Worm (Caenorhabditis elegans): Measurements from ENCODE around the gene del-7.

The del-7 gene

DNA sequence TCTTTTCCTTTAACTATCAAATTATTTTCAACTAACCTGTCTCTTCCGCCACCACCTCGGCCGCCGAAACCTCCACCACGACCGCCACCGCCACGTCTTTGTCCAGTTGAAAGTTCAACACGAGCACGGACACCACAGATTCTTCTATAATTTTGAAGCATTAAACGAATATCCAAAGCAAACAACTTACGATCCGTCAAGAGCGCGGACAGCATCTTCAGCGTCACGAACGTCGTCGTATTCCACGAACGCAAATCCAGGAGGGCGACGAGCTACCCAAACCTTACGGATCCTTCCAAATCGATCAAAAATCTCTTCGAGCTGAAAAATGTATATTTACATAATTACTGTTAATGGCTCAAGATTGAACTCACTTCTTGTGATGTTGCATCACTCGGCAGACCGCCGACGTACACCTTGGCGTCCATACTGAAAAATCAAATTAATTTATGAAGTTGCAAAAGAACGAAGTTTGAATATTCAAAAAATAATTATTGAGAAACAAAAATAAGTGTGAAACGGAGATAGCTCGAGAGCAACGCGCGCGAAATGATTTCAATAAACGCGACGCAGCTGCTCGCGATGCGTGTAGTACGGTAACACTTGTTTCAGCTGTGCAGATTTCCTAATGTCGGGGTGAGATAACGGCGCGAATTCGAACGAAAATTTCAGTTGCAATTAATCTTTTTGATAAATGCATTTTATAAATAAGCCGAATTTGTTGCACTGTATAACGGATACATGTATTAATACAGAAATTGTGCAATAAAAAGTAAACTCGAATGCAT is 30.8 kb downstream of the del-7 start, which contains the start of gene rsp-6 (continued):
- peak; percentile 66 for TF ChIP-seq B0336.3 (GFP tag; IDR thresholded peaks at IDR 0.05)
- 0 out of 2 replicates have a peak, but pooled peaks have one; percentile 70 for TF ChIP-seq let-526 (GFP tag; IDR thresholded peaks at IDR 0.05)
- peak; percentile 73 for TF ChIP-seq K12H6.12 (tag; optimal IDR thresholded peaks at IDR 0.05)
- TF ChIP-seq pbrm-1 (GFP tag; IDR thresholded peaks at IDR 0.05), result 0 out of 2 replicates have a peak, but pooled peaks have one; percentile 67
- no peak for TF ChIP-seq aptf-3 (GFP tag; IDR thresholded peaks at IDR 0.05)
- TF ChIP-seq C17E4.6 (GFP tag; IDR thresholded peaks at IDR 0.05), result peak; percentile 43; the same call in 1 of the 2 replicates
- peak; percentile 30; the same call in 1 of the 2 replicates for TF ChIP-seq attf-3 (GFP tag; conservative IDR thresholded peaks at IDR 0.05)
- no peak for TF ChIP-seq ztf-3 (GFP tag; optimal IDR thresholded peaks at IDR 0.05)
- peak; percentile 29; the same call in 1 of the 2 replicates for TF ChIP-seq aptf-2 (GFP tag; conservative IDR thresholded peaks at IDR 0.05)
- peak; percentile 14 to 92 (median 56) for TF ChIP-seq lin-35 (GFP tag; optimal IDR thresholded peaks at IDR 0.05)
- peak; percentile 78 for TF ChIP-seq xnd-1 (tag; optimal IDR thresholded peaks at IDR 0.05)
- peak; percentile 58 for TF ChIP-seq tbp1 (GFP tag; optimal IDR thresholded peaks at IDR 0.05)
- no peak for TF ChIP-seq F37B4.10 (GFP tag; IDR thresholded peaks at IDR 0.05)
- peak; percentile 82 for TF ChIP-seq ZK185.1 (tag; optimal IDR thresholded peaks at IDR 0.05; ENCODE audit: poor library complexity, severe bottlenecking)
- peak; percentile 27 for TF ChIP-seq ztf-18 (tag; optimal IDR thresholded peaks at IDR 0.05)
- no peak for TF ChIP-seq lsy-27 (tag; optimal IDR thresholded peaks at IDR 0.05; ENCODE audit: borderline replicate concordance, insufficient read depth)
- TF ChIP-seq let-607 (tag; optimal IDR thresholded peaks at IDR 0.05), result peak in 1 of 2 experiments; percentile 60
- peak; percentile 77 for TF ChIP-seq lin-26 (GFP tag; IDR thresholded peaks at IDR 0.05)
- peak; percentile 99 for TF ChIP-seq madf-3 (GFP tag; IDR thresholded peaks at IDR 0.05)
- peak; percentile 62 for TF ChIP-seq rcor-1 (GFP tag; IDR thresholded peaks at IDR 0.05)
- TF ChIP-seq ceh-79 (tag; optimal IDR thresholded peaks at IDR 0.05), result no peak
- TF ChIP-seq mxl-1 (tag; optimal IDR thresholded peaks at IDR 0.05), result no peak
- TF ChIP-seq Y53G8AR.9 (GFP tag; conservative IDR thresholded peaks at IDR 0.05), result peak; percentile 89
- peak; percentile 18; the same call in 1 of the 2 replicates for TF ChIP-seq Y67H2A.10 (GFP tag; conservative IDR thresholded peaks at IDR 0.05)
- TF ChIP-seq nfyb-1 (GFP tag; IDR thresholded peaks at IDR 0.05), result peak; percentile 77
- TF ChIP-seq mel-28 (tag; optimal IDR thresholded peaks at IDR 0.05; ENCODE audit: borderline replicate concordance), result no peak
- TF ChIP-seq madf-10 (tag; optimal IDR thresholded peaks at IDR 0.05), result peak; percentile 88
- 0 out of 2 replicates have a peak, but pooled peaks have one; percentile 43 for TF ChIP-seq nhr-120 (GFP tag; IDR thresholded peaks at IDR 0.05)

DNA sequence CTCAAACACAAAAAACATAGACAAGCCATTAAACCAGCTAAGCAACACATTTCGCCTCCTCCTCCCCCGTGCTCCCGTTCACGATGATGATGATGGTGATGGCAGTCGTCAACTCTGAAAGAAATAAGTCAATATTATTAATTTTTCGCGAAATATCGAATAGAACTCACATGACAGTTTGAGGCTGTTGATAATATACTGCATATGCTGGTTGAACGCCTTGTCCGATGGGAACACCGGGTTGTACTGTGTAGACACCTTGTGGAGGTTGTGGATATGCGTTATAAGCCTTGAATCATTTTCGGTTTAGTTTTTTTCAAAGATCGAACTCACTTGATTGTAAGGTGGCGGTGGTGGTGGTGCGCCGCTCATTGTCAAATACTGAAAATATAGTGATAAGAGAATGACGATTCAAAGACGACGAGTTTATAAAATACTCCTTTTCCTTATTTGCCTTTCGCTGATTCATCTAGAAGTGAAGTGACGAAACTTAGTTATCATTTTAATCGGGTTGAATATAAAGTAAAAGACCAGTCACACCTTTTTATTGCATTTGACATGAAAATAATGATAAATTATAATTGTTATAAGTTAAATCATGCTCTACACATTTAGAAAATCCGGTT is 31.7 kb downstream of the del-7 start, which contains the start of gene C33H5.13:
Gene C33H5.13 (minus strand): TSS at position 443 of the 626 bp plus-strand sequence.
- no peak for TF ChIP-seq mel-28 (tag; optimal IDR thresholded peaks at IDR 0.05; ENCODE audit: borderline replicate concordance)
- TF ChIP-seq zim-3 (tag; optimal IDR thresholded peaks at IDR 0.05), result no peak
- TF ChIP-seq sea-2 (GFP tag; IDR thresholded peaks at IDR 0.05), result no peak
- no peak for TF ChIP-seq F22D6.2 (tag; optimal IDR thresholded peaks at IDR 0.05)
- no peak for TF ChIP-seq K11D2.4 (GFP tag; IDR thresholded peaks at IDR 0.05)
- 0 out of 2 replicates have a peak, but pooled peaks have one; percentile 60 for TF ChIP-seq Y53G8AR.9 (GFP tag; conservative IDR thresholded peaks at IDR 0.05)
- TF ChIP-seq rcor-1 (GFP tag; IDR thresholded peaks at IDR 0.05), result no peak
- TF ChIP-seq F49E8.2 (tag; optimal IDR thresholded peaks at IDR 0.05; ENCODE audit: insufficient read depth), result no peak
- peak; percentile 12 for TF ChIP-seq ZK185.1 (tag; optimal IDR thresholded peaks at IDR 0.05; ENCODE audit: poor library complexity, severe bottlenecking)
- TF ChIP-seq nhr-80 (tag; optimal IDR thresholded peaks at IDR 0.05), result peak; percentile 66
- TF ChIP-seq F33H1.4 (GFP tag; IDR thresholded peaks at IDR 0.05), result no peak
- no peak for TF ChIP-seq cebp-2 (GFP tag; IDR thresholded peaks at IDR 0.05)
- no peak for TF ChIP-seq nhr-120 (GFP tag; IDR thresholded peaks at IDR 0.05)
- no peak for TF ChIP-seq ets-4 (GFP tag; optimal IDR thresholded peaks at IDR 0.05)
- no peak for TF ChIP-seq mes-4 (tag; optimal IDR thresholded peaks at IDR 0.05)
- no peak for TF ChIP-seq egrh-3 (GFP tag; IDR thresholded peaks at IDR 0.05)
- TF ChIP-seq madf-10 (tag; optimal IDR thresholded peaks at IDR 0.05), result no peak
- no peak for TF ChIP-seq ztf-18 (tag; optimal IDR thresholded peaks at IDR 0.05)
- no peak for TF ChIP-seq cebp-1 (GFP tag; IDR thresholded peaks at IDR 0.05)
- TF ChIP-seq cebp-1 (tag; optimal IDR thresholded peaks at IDR 0.05), result peak; percentile 28
- TF ChIP-seq B0336.3 (GFP tag; IDR thresholded peaks at IDR 0.05), result no peak
- TF ChIP-seq snpc-1.1 (tag; optimal IDR thresholded peaks at IDR 0.05; ENCODE audit: insufficient read depth), result no peak
- TF ChIP-seq sptf-2 (GFP tag; optimal IDR thresholded peaks at IDR 0.05), result no peak
